Worm (Caenorhabditis elegans): ENCODE results near the gene cct-7.

The cct-7 gene

ce11 chrV:1921321-1921720 is 49.3 kb downstream of the cct-7 start, which contains the start of gene gst-37:
TSS of gene gst-37 (plus strand) at chrV:1921621.
- TF ChIP-seq pha-2 (tag; optimal IDR thresholded peaks at IDR 0.05) = no peak
- TF ChIP-seq ceh-34 (tag; optimal IDR thresholded peaks at IDR 0.05) = no peak
